Worm (Caenorhabditis elegans): ENCODE measurements around the gene F36H1.11.

ce11 chrIV:11036222-11036621 lies 12.7 kb upstream of the F36H1.11 start, which contains the start of gene fkb-1:
- TF ChIP-seq nhr-76 (tag; optimal IDR thresholded peaks at IDR 0.05) (no peak), skn-1 (tag; optimal IDR thresholded peaks at IDR 0.05) (no peak), unc-130 (tag; optimal IDR thresholded peaks at IDR 0.05) (peak; percentile 42), dpl-1 (GFP tag; optimal IDR thresholded peaks at IDR 0.05) (peak; percentile 59 to 75 (median 74)), fkh-8 (tag; optimal IDR thresholded peaks at IDR 0.05) (peak; percentile 58), lin-13 (GFP tag; optimal IDR thresholded peaks at IDR 0.05) (peak; percentile 47), unc-62 (GFP tag; optimal IDR thresholded peaks at IDR 0.05) (no peak), mab-9 (GFP tag; IDR thresholded peaks at IDR 0.05) (no peak), mep-1 (tag; optimal IDR thresholded peaks at IDR 0.05) (peak; percentile 83), aly-2 (tag; optimal IDR thresholded peaks at IDR 0.05) (no peak), nhr-28 (tag; optimal IDR thresholded peaks at IDR 0.05) (no peak), nhr-77 (tag; optimal IDR thresholded peaks at IDR 0.05) (peak; percentile 39), sptf-1 (tag; optimal IDR thresholded peaks at IDR 0.05) (no peak)

All from whole organism, L1 larva.